Fruit fly (Drosophila melanogaster) whole organism, embryonic: Measurements from ENCODE around the gene Arf4.

ENCODE experiments used
- Adf1 ChIP-seq: fragments of 200-800 bp; sonication (Bioruptor generic); IDR thresholded peaks from 2 replicates; pipeline ENCODE4 v1.3.6; 2022; ENCODE audit warnings: missing biosample characterization, missing genetic modification characterization
- Aef1 ChIP-seq: fragments of 200-800 bp; sonication (Bioruptor generic); IDR thresholded peaks from 3 replicates; pipeline ENCODE4 v1.3.6; 2022; ENCODE audit warnings: missing biosample characterization, missing genetic modification characterization
- Bdp1 ChIP-seq: fragments of 200-800 bp; sonication (Bioruptor generic); optimal IDR thresholded peaks from 3 replicates; lab custom pipeline; 2016; ENCODE audit warnings: missing biosample characterization, missing genetic modification characterization
- CG11247 ChIP-seq: fragments of 200-800 bp; sonication (Bioruptor generic); IDR thresholded peaks from 2 replicates; pipeline ENCODE4 v1.3.6; 2022; ENCODE audit warnings: missing biosample characterization, missing genetic modification characterization
- CG11398 ChIP-seq: fragments of 200-800 bp; sonication (Bioruptor generic); optimal IDR thresholded peaks from 2 replicates; lab custom pipeline; 2016; ENCODE audit warnings: missing biosample characterization, missing genetic modification characterization
- CG13123 ChIP-seq: fragments of 200-800 bp; sonication (Bioruptor generic); optimal IDR thresholded peaks from 2 replicates; lab custom pipeline; 2016; ENCODE audit warnings: missing biosample characterization, missing genetic modification characterization
- CG14050 ChIP-seq: fragments of 200-800 bp; sonication (Bioruptor generic); IDR thresholded peaks from 3 replicates; pipeline ENCODE4 v1.3.6; 2022; ENCODE audit warnings: missing biosample characterization, missing genetic modification characterization
- CG2199 ChIP-seq: fragments of 200-800 bp; sonication (Bioruptor generic); IDR thresholded peaks from 3 replicates; pipeline ENCODE4 v1.3.6; 2022; ENCODE audit warnings: missing biosample characterization, missing genetic modification characterization
- CG2712 ChIP-seq: fragments of 200-800 bp; optimal IDR thresholded peaks from 3 replicates; lab custom pipeline; 2019; ENCODE audit warnings: missing biosample characterization, mild to moderate bottlenecking, missing genetic modification characterization, moderate library complexity
- CG3847 ChIP-seq: fragments of 200-800 bp; sonication (Bioruptor generic); IDR thresholded peaks from 2 replicates; pipeline ENCODE4 v1.3.6; 2022; ENCODE audit warnings: missing biosample characterization, missing genetic modification characterization
- CG42726 ChIP-seq: fragments of 200-800 bp; sonication (Bioruptor generic); IDR thresholded peaks from 2 replicates; pipeline ENCODE4 v1.3.6; 2022; ENCODE audit warnings: missing biosample characterization, missing genetic modification characterization; ENCODE audit not compliant: partially characterized antibody
- CG4424 ChIP-seq: fragments of 200-800 bp; sonication (Bioruptor generic); optimal IDR thresholded peaks from 3 replicates; lab custom pipeline; 2016; ENCODE audit warnings: missing biosample characterization, missing genetic modification characterization
- CG7372 ChIP-seq: fragments of 200-800 bp; sonication (Bioruptor generic); IDR thresholded peaks from 2 replicates; pipeline ENCODE4 v1.3.6; 2022; ENCODE audit warnings: missing biosample characterization, missing genetic modification characterization
- CG7987 ChIP-seq: fragments of 200-800 bp; sonication (Bioruptor generic); optimal IDR thresholded peaks from 2 replicates; lab custom pipeline; 2018; ENCODE audit warnings: missing biosample characterization, mild to moderate bottlenecking, missing genetic modification characterization, moderate library complexity
- CG8388 ChIP-seq: fragments of 200-800 bp; sonication (Bioruptor generic); optimal IDR thresholded peaks from 2 replicates; lab custom pipeline; 2019; ENCODE audit warnings: missing biosample characterization, mild to moderate bottlenecking, missing genetic modification characterization, moderate library complexity
- CG9727 ChIP-seq: fragments of 200-800 bp; sonication (Bioruptor generic); optimal IDR thresholded peaks from 3 replicates; lab custom pipeline; 2017; ENCODE audit warnings: missing biosample characterization, mild to moderate bottlenecking, missing genetic modification characterization
- CG9797 ChIP-seq: fragments of 200-800 bp; sonication (Bioruptor generic); optimal IDR thresholded peaks from 3 replicates; lab custom pipeline; 2018; ENCODE audit warnings: missing biosample characterization, mild to moderate bottlenecking, missing genetic modification characterization
- CTCF ChIP-seq: fragments of 200-800 bp; sonication (Bioruptor generic); optimal IDR thresholded peaks from 2 replicates; lab custom pipeline; 2017; ENCODE audit warnings: missing biosample characterization, mild to moderate bottlenecking, missing genetic modification characterization, moderate library complexity
- Dip2 ChIP-seq: fragments of 200-800 bp; sonication (Bioruptor generic); IDR thresholded peaks from 2 replicates; pipeline ENCODE4 v1.3.6; 2022; ENCODE audit warnings: missing biosample characterization, missing genetic modification characterization
- Ets97D ChIP-seq: fragments of 200-800 bp; sonication (Bioruptor generic); optimal IDR thresholded peaks from 3 replicates; lab custom pipeline; 2016; ENCODE audit warnings: missing biosample characterization, missing genetic modification characterization
- Fer2 ChIP-seq: fragments of 200-800 bp; sonication (Bioruptor generic); optimal IDR thresholded peaks from 2 replicates; lab custom pipeline; 2018; ENCODE audit warnings: missing biosample characterization, mild to moderate bottlenecking, missing genetic modification characterization, moderate library complexity
- Gug ChIP-seq: fragments of 200-800 bp; sonication (Bioruptor generic); IDR thresholded peaks from 4 replicates; pipeline ENCODE4 v1.3.6; 2022; ENCODE audit warnings: missing biosample characterization, missing genetic modification characterization
- Hey ChIP-seq: fragments of 200-800 bp; sonication (Bioruptor generic); optimal IDR thresholded peaks from 3 replicates; lab custom pipeline; 2018; ENCODE audit warnings: missing biosample characterization, mild to moderate bottlenecking, missing genetic modification characterization
- Lhr ChIP-seq: fragments of 200-800 bp; sonication (Bioruptor generic); optimal IDR thresholded peaks from 3 replicates; lab custom pipeline; 2017; ENCODE audit warnings: mild to moderate bottlenecking, missing biosample characterization, missing genetic modification reagents, missing genetic modification characterization
- MTF-1 ChIP-seq: fragments of 200-800 bp; sonication (Bioruptor generic); optimal IDR thresholded peaks from 2 replicates; lab custom pipeline; 2018; ENCODE audit warnings: missing biosample characterization, mild to moderate bottlenecking, missing genetic modification characterization, borderline replicate concordance
- Max ChIP-seq: fragments of 200-800 bp; sonication (Bioruptor generic); optimal IDR thresholded peaks from 2 replicates; lab custom pipeline; 2016; ENCODE audit warnings: missing biosample characterization, mild to moderate bottlenecking, missing genetic modification characterization
- Myb ChIP-seq: fragments of 200-800 bp; sonication (Bioruptor generic); optimal IDR thresholded peaks from 2 replicates; lab custom pipeline; 2016; ENCODE audit warnings: missing biosample characterization, missing genetic modification characterization
- NK7.1 ChIP-seq: fragments of 200-800 bp; sonication (Bioruptor generic); optimal IDR thresholded peaks from 3 replicates; lab custom pipeline; 2016; ENCODE audit warnings: missing biosample characterization, missing genetic modification characterization
- Nf-YA ChIP-seq: fragments of 200-800 bp; sonication (Bioruptor generic); IDR thresholded peaks from 2 replicates; pipeline ENCODE4 v1.3.6; 2022; ENCODE audit warnings: missing biosample characterization, missing genetic modification characterization
- Nf-YB ChIP-seq: fragments of 200-800 bp; sonication (Bioruptor generic); optimal IDR thresholded peaks from 3 replicates; lab custom pipeline; 2019; ENCODE audit warnings: missing biosample characterization, mild to moderate bottlenecking, missing genetic modification characterization, moderate library complexity
- Nf-YC ChIP-seq: fragments of 200-800 bp; optimal IDR thresholded peaks from 3 replicates; lab custom pipeline; 2019; ENCODE audit warnings: missing biosample characterization, mild to moderate bottlenecking, missing genetic modification characterization, moderate library complexity
- Ravus ChIP-seq: fragments of 200-800 bp; sonication (Bioruptor generic); IDR thresholded peaks from 2 replicates; pipeline ENCODE4 v1.3.6; 2022; ENCODE audit warnings: missing biosample characterization, missing genetic modification characterization
- Vsx1 ChIP-seq: fragments of 200-800 bp; sonication (Bioruptor generic); optimal IDR thresholded peaks from 2 replicates; lab custom pipeline; 2017; ENCODE audit warnings: missing biosample characterization, mild to moderate bottlenecking, missing genetic modification characterization, missing genetic modification reagents
- ase ChIP-seq: fragments of 200-800 bp; sonication (Bioruptor generic); IDR thresholded peaks from 3 replicates; pipeline ENCODE4 v1.3.6; 2022; ENCODE audit warnings: missing biosample characterization, missing genetic modification characterization
- br ChIP-seq: fragments of >200 bp; optimal IDR thresholded peaks from 2 replicates; lab custom pipeline; 2017
- dati ChIP-seq: fragments of 200-800 bp; sonication (Bioruptor generic); IDR thresholded peaks from 2 replicates; pipeline ENCODE4 v1.3.6; 2022; ENCODE audit warnings: missing biosample characterization, missing genetic modification characterization
- fru ChIP-seq: fragments of >200 bp; optimal IDR thresholded peaks from 2 replicates; lab custom pipeline; 2017
- hth ChIP-seq: fragments of >200 bp; optimal IDR thresholded peaks from 2 replicates; lab custom pipeline; 2017; ENCODE audit warnings: inconsistent platforms
- lov ChIP-seq, 2 experiments: fragments of 200-800 bp in 1 of 2; fragments of >200 bp in 1 of 2; sonication (Bioruptor generic) in 1 of 2; IDR thresholded peaks in 1 of 2; optimal IDR thresholded peaks in 1 of 2; 2 replicates in 1 of 2; 3 replicates in 1 of 2; pipeline versions ENCODE4 v1.3.6 to Lab custom; 2017 to 2022; ENCODE audit warnings: missing biosample characterization in 1 of 2, missing genetic modification characterization in 1 of 2
- mam ChIP-seq: fragments of 200-800 bp; sonication (Bioruptor generic); optimal IDR thresholded peaks from 3 replicates; lab custom pipeline; 2016; ENCODE audit warnings: missing biosample characterization, missing genetic modification characterization
- oc ChIP-seq: fragments of 200-800 bp; sonication (Bioruptor generic); optimal IDR thresholded peaks from 2 replicates; lab custom pipeline; 2018; ENCODE audit warnings: missing biosample characterization, mild to moderate bottlenecking, missing genetic modification characterization, moderate library complexity
- onecut ChIP-seq: fragments of 200-800 bp; sonication (Bioruptor generic); IDR thresholded peaks from 2 replicates; pipeline ENCODE4 v1.3.6; 2022; ENCODE audit warnings: missing biosample characterization, missing genetic modification characterization
- peb ChIP-seq: fragments of 200-800 bp; sonication (Bioruptor generic); IDR thresholded peaks from 2 replicates; pipeline ENCODE4 v1.3.6; 2022; ENCODE audit warnings: missing biosample characterization, missing genetic modification characterization
- pros ChIP-seq: fragments of 200-800 bp; sonication (Bioruptor generic); optimal IDR thresholded peaks from 3 replicates; lab custom pipeline; 2019; ENCODE audit warnings: missing biosample characterization, mild to moderate bottlenecking, missing genetic modification characterization, moderate library complexity
- psq ChIP-seq: fragments of 200-800 bp; sonication (Bioruptor generic); optimal IDR thresholded peaks from 2 replicates; lab custom pipeline; 2017; ENCODE audit warnings: missing biosample characterization, missing genetic modification characterization
- tup ChIP-seq: fragments of 200-800 bp; sonication (Bioruptor generic); optimal IDR thresholded peaks from 2 replicates; lab custom pipeline; 2016; ENCODE audit warnings: missing biosample characterization, mild to moderate bottlenecking, missing genetic modification characterization, moderate library complexity
- usp ChIP-seq: fragments of >200 bp; optimal IDR thresholded peaks from 2 replicates; lab custom pipeline; 2017; ENCODE audit warnings: missing biosample characterization, missing genetic modification characterization
- zfh1 ChIP-seq: fragments of 200-800 bp; sonication (Bioruptor generic); IDR thresholded peaks from 3 replicates; pipeline ENCODE4 v1.3.6; 2022; ENCODE audit warnings: missing biosample characterization, missing genetic modification characterization

Gene Arf4

dm6 chr4:1097608-1098262 lies 26.2 kb upstream of the Arf4 start (continued):
- no peak for TF ChIP-seq lov (optimal IDR thresholded peaks at IDR 0.05; lab: Kevin White, UChicago)
- no peak for TF ChIP-seq lov (GFP tag; IDR thresholded peaks at IDR 0.05; lab: Robert Waterston, UW)
- TF ChIP-seq CG2199 (GFP tag; lab: Robert Waterston, UW): peak; percentile 76; the same call in 2 of the 3 replicates
- TF ChIP-seq Fer2 (tag; lab: Kevin White, UChicago): no peak
- no peak for TF ChIP-seq Vsx1
- TF ChIP-seq CG9797: no peak
- TF ChIP-seq CG42726: no peak
- TF ChIP-seq oc: no peak
- no peak for TF ChIP-seq tup (GFP tag; lab: Kevin White, UChicago)
- no peak for TF ChIP-seq peb (GFP tag; lab: Robert Waterston, UW)
- no peak for TF ChIP-seq MTF-1 (GFP tag; lab: Kevin White, UChicago)
- TF ChIP-seq onecut (GFP tag; lab: Robert Waterston, UW): no peak
- TF ChIP-seq Ravus (GFP tag; lab: Robert Waterston, UW): no peak
- TF ChIP-seq Lhr (GFP tag; lab: Kevin White, UChicago): no peak
- TF ChIP-seq Aef1: no peak
- TF ChIP-seq Nf-YB (GFP tag; lab: Kevin White, UChicago): peak; percentile 99
- TF ChIP-seq Nf-YC (tag; lab: Kevin White, UChicago): peak; percentile 98
- no peak for TF ChIP-seq mam (GFP tag; lab: Kevin White, UChicago)
- TF ChIP-seq dati: no peak
- TF ChIP-seq hth (lab: Kevin White, UChicago): no peak
- TF ChIP-seq pros (GFP tag; lab: Kevin White, UChicago): no peak
- no peak for TF ChIP-seq Adf1
- peak; percentile 79 for TF ChIP-seq Nf-YA (GFP tag; lab: Robert Waterston, UW)
- TF ChIP-seq CG11247 (GFP tag; lab: Robert Waterston, UW): no peak
- no peak for TF ChIP-seq CG8388 (GFP tag; lab: Kevin White, UChicago)
- TF ChIP-seq Dip2 (GFP tag; lab: Robert Waterston, UW): no peak

DNA sequence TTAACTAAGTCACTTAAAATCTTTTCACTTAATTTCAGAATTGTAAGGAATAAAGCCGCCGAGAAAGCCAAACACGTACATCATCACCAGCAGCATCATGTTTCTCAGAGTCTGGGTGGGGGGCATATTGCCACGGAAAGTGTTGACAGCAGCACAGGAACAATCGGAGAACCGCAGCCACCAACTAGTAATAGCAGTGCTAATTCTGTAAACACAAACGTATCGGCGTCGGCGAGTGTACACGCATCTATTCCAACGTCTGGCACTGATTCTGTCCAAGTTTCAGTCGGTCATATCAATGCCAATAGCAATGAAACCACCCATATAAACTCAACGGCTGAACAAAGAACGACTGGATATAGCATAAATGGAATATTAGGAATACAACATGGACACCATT lies 17.9 kb upstream of the Arf4 start:
- TF ChIP-seq Max (GFP tag; lab: Kevin White, UChicago): no peak
- TF ChIP-seq CG4424 (GFP tag; lab: Kevin White, UChicago): no peak
- peak; percentile 94 for TF ChIP-seq CG2199 (GFP tag; lab: Robert Waterston, UW)

- TF ChIP-seq ase (GFP tag; lab: Robert Waterston, UW) (no peak; the same call in 2 of the 3 replicates), NK7.1 (GFP tag; lab: Kevin White, UChicago) (peak; percentile 89), CG7987 (peak; percentile 91), CG3847 (no peak), zfh1 (no peak; the same call in 2 of the 3 replicates), Max (GFP tag; lab: Kevin White, UChicago) (peak; percentile 89), usp (GFP tag; lab: Kevin White, UChicago) (no peak), CG13123 (GFP tag; lab: Kevin White, UChicago) (peak; percentile 76), Nf-YB (GFP tag; lab: Kevin White, UChicago) (peak; percentile 84), CG14050 (GFP tag; lab: Robert Waterston, UW) (peak; percentile 89), Gug (GFP tag; lab: Robert Waterston, UW) (no peak; the same call in 3 of the 4 replicates), psq (GFP tag; lab: Kevin White, UChicago) (peak; percentile 84), fru (no peak), Hey (tag; lab: Kevin White, UChicago) (no peak), CG11398 (GFP tag; lab: Kevin White, UChicago) (peak; percentile 91), Ets97D (GFP tag; lab: Kevin White, UChicago) (peak; percentile 98), CTCF (GFP tag; lab: Kevin White, UChicago) (peak; percentile 78), Bdp1 (GFP tag; lab: Kevin White, UChicago) (no peak), CG9727 (GFP tag; lab: Kevin White, UChicago) (no peak), Myb (peak; percentile 76), CG2712 (tag; lab: Kevin White, UChicago) (peak; percentile 98), CG7372 (GFP tag; lab: Robert Waterston, UW) (peak; percentile 86), br (lab: Kevin White, UChicago) (no peak)
Observed at dm6 chr4:1112867-1113769, 10.8 kb upstream of the Arf4 start.
